Worm (Caenorhabditis elegans) whole organism, midembryonic: ENCODE measurements around the gene spot-1.

Source experiments
- T22C8.4 ChIP-seq: fragments of 200-800 bp; sonication (Bioruptor generic); IDR thresholded peaks from 2 replicates; pipeline ENCODE4 v1.3.6; 2022; ENCODE audit warnings: missing genetic modification characterization, missing compliant biosample characterization
- cog-1 ChIP-seq: sonication (generic microtip); optimal IDR thresholded peaks from 2 replicates; lab custom pipeline; 2016; ENCODE audit warnings: missing genetic modification characterization, missing compliant biosample characterization
- flt-1 ChIP-seq: fragments of 200-800 bp; sonication (Bioruptor generic); IDR thresholded peaks from 2 replicates; pipeline ENCODE4 v1.3.6; 2022; ENCODE audit warnings: missing genetic modification characterization, missing compliant biosample characterization
- klf-2 ChIP-seq: fragments of 200-800 bp; sonication (Bioruptor generic); conservative IDR thresholded peaks from 2 replicates; pipeline ENCODE4 v1.3.6; 2022; ENCODE audit warnings: missing genetic modification reagents, missing genetic modification characterization, missing compliant biosample characterization
- tab-1 ChIP-seq: fragments of 200-800 bp; sonication (Bioruptor generic); IDR thresholded peaks from 2 replicates; pipeline ENCODE4 v1.3.6; 2022; ENCODE audit warnings: missing genetic modification characterization, missing compliant biosample characterization
- ztf-23 ChIP-seq: fragments of 200-800 bp; sonication (Bioruptor generic); IDR thresholded peaks from 2 replicates; pipeline ENCODE4 v1.3.6; 2022; ENCODE audit warnings: missing genetic modification reagents, missing genetic modification characterization, missing compliant biosample characterization
- ztf-29 ChIP-seq: fragments of 200-800 bp; sonication (Bioruptor generic); IDR thresholded peaks from 2 replicates; pipeline ENCODE4 v1.3.6; 2022; ENCODE audit warnings: missing genetic modification reagents, missing genetic modification characterization, missing compliant biosample characterization

DNA sequence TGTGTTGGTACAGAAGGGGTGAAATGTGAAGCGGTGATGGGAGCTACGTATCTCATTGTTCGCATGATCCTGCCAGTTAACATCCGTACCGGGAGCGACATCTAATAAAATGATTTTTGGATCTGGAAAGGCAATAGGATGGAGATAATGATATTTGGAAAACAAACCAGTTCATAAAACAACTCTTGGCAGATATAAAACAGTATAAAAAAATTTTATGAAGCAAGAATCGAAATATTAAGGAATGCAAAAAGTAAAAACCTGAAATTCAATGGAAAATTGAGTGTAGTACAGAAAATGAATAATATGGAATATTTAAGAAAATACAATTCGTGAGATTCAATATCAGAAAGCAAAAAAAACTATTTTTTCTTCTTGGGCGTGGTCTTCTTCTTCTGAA is 50.5 kb downstream of the spot-1 start, which contains the start of gene hsp-75:
- TF ChIP-seq tab-1 (GFP tag; lab: Robert Waterston, UW) (no peak), cog-1 (tag; lab: Kevin White, UChicago) (no peak), ztf-23 (GFP tag; lab: Robert Waterston, UW) (no peak), T22C8.4 (GFP tag; lab: Robert Waterston, UW) (no peak), klf-2 (GFP tag; lab: Robert Waterston, UW) (no peak), ztf-29 (no peak), flt-1 (no peak)
